Worm (Caenorhabditis elegans): ENCODE results near the gene Y41D4B.1.

Y41D4B.1 gene

DNA sequence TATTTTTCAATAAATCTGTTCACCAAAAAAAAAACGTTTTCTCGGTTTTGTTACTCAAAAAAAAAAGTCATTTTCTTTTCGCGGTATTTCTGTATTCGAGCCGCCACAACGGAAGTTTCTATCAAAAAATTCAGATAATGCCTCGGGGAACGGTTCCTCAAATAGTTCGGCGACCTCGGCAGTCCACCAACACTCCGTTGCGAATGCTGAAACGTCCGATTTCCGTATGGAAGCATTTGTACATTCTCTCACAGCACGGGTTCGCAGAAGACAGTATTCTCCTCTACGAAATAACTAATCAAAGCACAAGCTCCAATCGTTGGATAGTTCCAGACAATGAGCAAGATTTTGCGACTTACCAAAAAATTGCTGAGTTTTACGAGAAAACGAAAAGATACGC, 12.5 kb upstream of the Y41D4B.1 start, which contains the start of gene Y41D4B.4:
Gene Y41D4B.4 (plus strand): TSS at position 133 of the 400 bp plus-strand sequence.
- TF ChIP-seq ama-1 (optimal IDR thresholded peaks at IDR 0.05) = no peak
- TF ChIP-seq F13C5.2 (tag; optimal IDR thresholded peaks at IDR 0.05) = no peak
- TF ChIP-seq hmg-4 (GFP tag; optimal IDR thresholded peaks at IDR 0.05) = no peak
- TF ChIP-seq ceh-13 (GFP tag; optimal IDR thresholded peaks at IDR 0.05) = no peak
- TF ChIP-seq ceh-36 (tag; optimal IDR thresholded peaks at IDR 0.05) = no peak
- no peak for TF ChIP-seq flt-1 (GFP tag; IDR thresholded peaks at IDR 0.05)
- TF ChIP-seq tra-4 (tag; optimal IDR thresholded peaks at IDR 0.05) = no peak
- TF ChIP-seq B0310.2 (tag; optimal IDR thresholded peaks at IDR 0.05) = no peak
- TF ChIP-seq tbx-11 (GFP tag; IDR thresholded peaks at IDR 0.05) = no peak
- TF ChIP-seq scrt-1 (GFP tag; IDR thresholded peaks at IDR 0.05) = no peak
- no peak for TF ChIP-seq pes-1 (GFP tag; IDR thresholded peaks at IDR 0.05)
- TF ChIP-seq ets-7 (tag; optimal IDR thresholded peaks at IDR 0.05) = no peak
- TF ChIP-seq sea-1 (GFP tag; conservative IDR thresholded peaks at IDR 0.05) = no peak
- no peak for TF ChIP-seq tbx-37 (GFP tag; conservative IDR thresholded peaks at IDR 0.05)
- no peak for TF ChIP-seq hnd-1 (tag; optimal IDR thresholded peaks at IDR 0.05)
- TF ChIP-seq hmbx-1 (tag; optimal IDR thresholded peaks at IDR 0.05) = no peak
- no peak for TF ChIP-seq aly-1 (tag; optimal IDR thresholded peaks at IDR 0.05)

DNA sequence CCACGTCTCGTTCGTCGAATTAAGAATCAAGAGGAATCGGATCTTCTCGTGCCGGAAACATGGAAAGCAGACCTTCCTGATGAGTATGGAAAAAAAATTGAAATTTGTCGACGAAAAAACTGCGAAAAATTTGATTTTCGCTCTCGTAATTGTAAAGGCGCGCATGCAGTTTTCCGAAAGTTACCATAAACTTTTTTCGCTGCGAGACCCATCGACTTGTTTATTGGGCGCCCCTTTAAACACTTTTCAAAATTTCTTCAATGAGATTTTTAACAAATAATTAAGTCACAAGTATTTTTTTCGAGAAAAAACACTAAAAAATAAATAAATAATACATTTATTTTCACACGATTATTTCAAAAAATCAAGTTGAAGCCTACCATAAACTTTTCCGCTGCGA, 11.8 kb upstream of the Y41D4B.1 start:
- TF ChIP-seq ets-7 (tag; optimal IDR thresholded peaks at IDR 0.05) = no peak
- no peak for TF ChIP-seq scrt-1 (GFP tag; IDR thresholded peaks at IDR 0.05)
- no peak for TF ChIP-seq hmbx-1 (tag; optimal IDR thresholded peaks at IDR 0.05)
- no peak for TF ChIP-seq F13C5.2 (tag; optimal IDR thresholded peaks at IDR 0.05)
- no peak for TF ChIP-seq tbx-37 (GFP tag; conservative IDR thresholded peaks at IDR 0.05)
- no peak for TF ChIP-seq ceh-13 (GFP tag; optimal IDR thresholded peaks at IDR 0.05)
- no peak for TF ChIP-seq sea-1 (GFP tag; conservative IDR thresholded peaks at IDR 0.05)
- no peak for TF ChIP-seq aly-1 (tag; optimal IDR thresholded peaks at IDR 0.05)
- no peak for TF ChIP-seq pes-1 (GFP tag; IDR thresholded peaks at IDR 0.05)
- no peak for TF ChIP-seq hmg-4 (GFP tag; optimal IDR thresholded peaks at IDR 0.05)
- TF ChIP-seq ama-1 (optimal IDR thresholded peaks at IDR 0.05) = no peak
- TF ChIP-seq tbx-11 (GFP tag; IDR thresholded peaks at IDR 0.05) = no peak
- no peak for TF ChIP-seq B0310.2 (tag; optimal IDR thresholded peaks at IDR 0.05)
- no peak for TF ChIP-seq tra-4 (tag; optimal IDR thresholded peaks at IDR 0.05)
- no peak for TF ChIP-seq flt-1 (GFP tag; IDR thresholded peaks at IDR 0.05)
- TF ChIP-seq ceh-36 (tag; optimal IDR thresholded peaks at IDR 0.05) = no peak

ce11 chrIV:1662872-1663271, 9.6 kb upstream of the Y41D4B.1 start:
- TF ChIP-seq sea-1 (GFP tag; conservative IDR thresholded peaks at IDR 0.05) = no peak
- TF ChIP-seq flt-1 (GFP tag; IDR thresholded peaks at IDR 0.05) = no peak

DNA sequence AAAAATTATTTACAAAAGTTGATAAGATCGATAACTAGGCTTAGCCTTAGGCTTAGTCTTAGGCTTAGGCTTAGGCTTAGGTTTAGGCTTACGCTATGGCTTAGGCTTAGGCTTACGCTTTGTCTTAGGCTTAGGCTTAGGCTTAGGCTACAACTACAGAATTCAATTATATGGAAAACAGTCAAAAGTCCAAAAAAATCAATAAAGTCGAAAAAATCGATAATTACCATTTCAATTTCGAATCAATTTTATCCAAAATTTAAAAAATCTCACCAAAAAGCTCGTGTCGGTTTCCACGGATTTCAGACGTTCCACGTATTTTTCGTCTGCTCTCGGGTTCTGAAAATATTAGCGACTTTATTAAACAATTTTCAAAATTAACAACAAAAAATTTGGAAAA, 4.4 kb downstream of the Y41D4B.1 start:
- no peak for TF ChIP-seq ets-7 (tag; optimal IDR thresholded peaks at IDR 0.05)
- no peak for TF ChIP-seq ama-1 (optimal IDR thresholded peaks at IDR 0.05)
- TF ChIP-seq ceh-36 (tag; optimal IDR thresholded peaks at IDR 0.05) = peak; percentile 7
- no peak for TF ChIP-seq ceh-13 (GFP tag; optimal IDR thresholded peaks at IDR 0.05)
- TF ChIP-seq tbx-37 (GFP tag; conservative IDR thresholded peaks at IDR 0.05) = no peak
- no peak for TF ChIP-seq tbx-11 (GFP tag; IDR thresholded peaks at IDR 0.05)

DNA sequence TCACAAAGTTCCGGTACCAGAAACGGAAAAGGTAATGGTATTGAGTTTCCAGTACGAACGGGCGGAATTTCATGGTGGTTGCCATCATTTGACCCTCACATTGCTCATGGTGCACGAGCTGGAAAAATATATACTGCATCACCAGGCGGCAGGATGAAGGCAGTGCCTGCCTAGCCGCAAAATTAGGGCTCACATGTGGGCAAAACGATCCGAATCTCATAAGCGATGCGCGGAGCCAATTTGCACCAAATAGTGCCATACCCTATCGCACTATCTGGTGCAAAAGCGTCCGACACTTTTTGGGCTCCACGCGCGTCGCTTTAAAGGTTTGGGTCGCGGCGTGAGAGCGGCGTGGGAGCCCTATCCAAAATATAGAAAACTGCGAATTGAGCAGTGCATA, 6.7 kb downstream of the Y41D4B.1 start:
- no peak for TF ChIP-seq tbx-37 (GFP tag; conservative IDR thresholded peaks at IDR 0.05)
- no peak for TF ChIP-seq flt-1 (GFP tag; IDR thresholded peaks at IDR 0.05)

ce11 chrIV:1682066-1682465, 9.6 kb downstream of the Y41D4B.1 start, which contains the start of gene Y41D4B.24:
Gene Y41D4B.24 (minus strand): TSS chrIV:1682166.
- no peak for TF ChIP-seq ceh-13 (GFP tag; optimal IDR thresholded peaks at IDR 0.05)
- no peak for TF ChIP-seq hmbx-1 (tag; optimal IDR thresholded peaks at IDR 0.05)
- no peak for TF ChIP-seq hnd-1 (tag; optimal IDR thresholded peaks at IDR 0.05)
- TF ChIP-seq pes-1 (GFP tag; IDR thresholded peaks at IDR 0.05) = no peak
- TF ChIP-seq sea-1 (GFP tag; conservative IDR thresholded peaks at IDR 0.05) = no peak
- no peak for TF ChIP-seq scrt-1 (GFP tag; IDR thresholded peaks at IDR 0.05)
- TF ChIP-seq tbx-11 (GFP tag; IDR thresholded peaks at IDR 0.05) = no peak
- no peak for TF ChIP-seq tbx-37 (GFP tag; conservative IDR thresholded peaks at IDR 0.05)
- no peak for TF ChIP-seq ceh-36 (tag; optimal IDR thresholded peaks at IDR 0.05)
- no peak for TF ChIP-seq hmg-4 (GFP tag; optimal IDR thresholded peaks at IDR 0.05)
- no peak for TF ChIP-seq B0310.2 (tag; optimal IDR thresholded peaks at IDR 0.05)
- no peak for TF ChIP-seq flt-1 (GFP tag; IDR thresholded peaks at IDR 0.05)
- TF ChIP-seq F13C5.2 (tag; optimal IDR thresholded peaks at IDR 0.05) = no peak
- no peak for TF ChIP-seq ama-1 (optimal IDR thresholded peaks at IDR 0.05)
- no peak for TF ChIP-seq aly-1 (tag; optimal IDR thresholded peaks at IDR 0.05)
- no peak for TF ChIP-seq tra-4 (tag; optimal IDR thresholded peaks at IDR 0.05)
- no peak for TF ChIP-seq ets-7 (tag; optimal IDR thresholded peaks at IDR 0.05)

- TF ChIP-seq tbx-11 (GFP tag; IDR thresholded peaks at IDR 0.05) = no peak
- no peak for TF ChIP-seq ets-7 (tag; optimal IDR thresholded peaks at IDR 0.05)
- no peak for TF ChIP-seq tbx-37 (GFP tag; conservative IDR thresholded peaks at IDR 0.05)
- TF ChIP-seq sea-1 (GFP tag; conservative IDR thresholded peaks at IDR 0.05) = no peak
- TF ChIP-seq scrt-1 (GFP tag; IDR thresholded peaks at IDR 0.05) = no peak
- no peak for TF ChIP-seq B0310.2 (tag; optimal IDR thresholded peaks at IDR 0.05)
- TF ChIP-seq flt-1 (GFP tag; IDR thresholded peaks at IDR 0.05) = no peak
- peak; percentile 1 for TF ChIP-seq aly-1 (tag; optimal IDR thresholded peaks at IDR 0.05)
- TF ChIP-seq ama-1 (optimal IDR thresholded peaks at IDR 0.05) = no peak
- TF ChIP-seq F13C5.2 (tag; optimal IDR thresholded peaks at IDR 0.05) = no peak
- TF ChIP-seq hmbx-1 (tag; optimal IDR thresholded peaks at IDR 0.05) = no peak
- TF ChIP-seq hnd-1 (tag; optimal IDR thresholded peaks at IDR 0.05) = peak; percentile 34
- peak; percentile 25 for TF ChIP-seq ceh-13 (GFP tag; optimal IDR thresholded peaks at IDR 0.05)
- peak; percentile 73 for TF ChIP-seq pes-1 (GFP tag; IDR thresholded peaks at IDR 0.05)
- no peak for TF ChIP-seq ceh-36 (tag; optimal IDR thresholded peaks at IDR 0.05)
- no peak for TF ChIP-seq tra-4 (tag; optimal IDR thresholded peaks at IDR 0.05)
Measured at ce11 chrIV:1687151-1687550, 14.7 kb downstream of the Y41D4B.1 start.

- no peak for TF ChIP-seq hmg-4 (GFP tag; optimal IDR thresholded peaks at IDR 0.05)
- no peak for TF ChIP-seq flt-1 (GFP tag; IDR thresholded peaks at IDR 0.05)
- TF ChIP-seq sea-1 (GFP tag; conservative IDR thresholded peaks at IDR 0.05) = no peak
- no peak for TF ChIP-seq hmbx-1 (tag; optimal IDR thresholded peaks at IDR 0.05)
- TF ChIP-seq ceh-13 (GFP tag; optimal IDR thresholded peaks at IDR 0.05) = no peak
- no peak for TF ChIP-seq B0310.2 (tag; optimal IDR thresholded peaks at IDR 0.05)
Measured at ce11 chrIV:1691651-1692050, 19.2 kb downstream of the Y41D4B.1 start.
